Worm (Caenorhabditis elegans) whole organism, L4 larva: Measurements from ENCODE around the gene F52C9.3.

Experiments
- R02D3.7 ChIP-seq: fragments of 150-350 bp; sonication (generic microtip); optimal IDR thresholded peaks from 3 replicates; lab custom pipeline; 2014; ENCODE audit warnings: missing biosample characterization, missing genetic modification characterization
- ZK337.2 ChIP-seq: fragments of 200-800 bp; sonication (Bioruptor generic); IDR thresholded peaks from 2 replicates; pipeline ENCODE4 v1.3.6; 2022; ENCODE audit warnings: missing genetic modification reagents, missing genetic modification characterization, missing compliant biosample characterization
- nhr-237 ChIP-seq: sonication (generic microtip); optimal IDR thresholded peaks from 2 replicates; lab custom pipeline; 2017; ENCODE audit warnings: missing biosample characterization, missing genetic modification characterization
- skn-1 ChIP-seq: fragments of 150-350 bp; optimal IDR thresholded peaks from 2 replicates; lab custom pipeline; 2014; ENCODE audit warnings: missing biosample characterization, missing genetic modification characterization

DNA sequence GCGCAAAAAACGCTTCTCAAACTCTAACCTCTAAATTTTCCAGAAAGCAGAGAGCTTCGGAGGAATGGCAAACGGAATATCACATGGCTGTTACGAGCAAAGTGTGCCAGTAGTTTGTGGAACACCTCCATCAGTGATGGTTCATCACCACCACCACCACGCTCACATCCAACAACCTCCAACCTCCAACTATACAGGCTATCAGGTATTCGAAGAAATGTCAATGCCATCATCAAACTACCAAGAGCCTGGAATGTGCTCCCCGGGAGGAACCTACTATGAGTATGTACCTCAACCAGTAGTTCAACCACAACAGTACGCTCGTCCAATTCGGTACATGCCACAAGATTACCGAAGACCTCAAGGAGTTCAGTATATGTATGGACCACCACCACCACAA lies 21.9 kb downstream of the F52C9.3 start:
- TF ChIP-seq nhr-237 (tag; lab: Kevin White, UChicago) (no peak), skn-1 (tag; lab: Kevin White, UChicago) (no peak), ZK337.2 (GFP tag; lab: Robert Waterston, UW) (no peak), R02D3.7 (no peak)
